Fruit fly (Drosophila melanogaster): ENCODE data around the gene CG13367.

DNA sequence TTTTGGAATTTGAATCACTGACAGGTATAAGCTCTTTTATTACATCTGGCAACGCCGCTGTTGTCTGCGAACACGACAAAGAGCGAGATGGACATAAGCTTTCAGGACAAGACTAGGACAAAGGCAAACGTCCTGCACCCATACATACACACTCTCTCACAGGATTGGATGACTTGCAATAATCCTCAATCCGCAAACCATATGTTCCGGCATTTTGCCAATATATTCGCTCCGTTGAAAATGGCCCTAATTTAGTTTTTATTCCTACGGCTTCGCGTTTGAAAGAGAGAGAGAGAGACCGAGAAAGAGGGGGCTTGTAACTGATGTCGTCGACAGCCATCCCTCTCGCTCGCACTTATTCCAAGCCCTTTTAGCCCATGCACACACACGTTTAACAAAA, 9.7 kb downstream of the CG13367 start:
- TF ChIP-seq pan (optimal IDR thresholded peaks at IDR 0.05) = no peak
- no peak for TF ChIP-seq usp (GFP tag; optimal IDR thresholded peaks at IDR 0.05)
- TF ChIP-seq Dll (optimal IDR thresholded peaks at IDR 0.05) = no peak
- TF ChIP-seq EcR (GFP tag; optimal IDR thresholded peaks at IDR 0.05) = no peak

All from whole organism.